Fruit fly (Drosophila melanogaster): ENCODE data around the gene Rubicon.

Rubicon gene

DNA sequence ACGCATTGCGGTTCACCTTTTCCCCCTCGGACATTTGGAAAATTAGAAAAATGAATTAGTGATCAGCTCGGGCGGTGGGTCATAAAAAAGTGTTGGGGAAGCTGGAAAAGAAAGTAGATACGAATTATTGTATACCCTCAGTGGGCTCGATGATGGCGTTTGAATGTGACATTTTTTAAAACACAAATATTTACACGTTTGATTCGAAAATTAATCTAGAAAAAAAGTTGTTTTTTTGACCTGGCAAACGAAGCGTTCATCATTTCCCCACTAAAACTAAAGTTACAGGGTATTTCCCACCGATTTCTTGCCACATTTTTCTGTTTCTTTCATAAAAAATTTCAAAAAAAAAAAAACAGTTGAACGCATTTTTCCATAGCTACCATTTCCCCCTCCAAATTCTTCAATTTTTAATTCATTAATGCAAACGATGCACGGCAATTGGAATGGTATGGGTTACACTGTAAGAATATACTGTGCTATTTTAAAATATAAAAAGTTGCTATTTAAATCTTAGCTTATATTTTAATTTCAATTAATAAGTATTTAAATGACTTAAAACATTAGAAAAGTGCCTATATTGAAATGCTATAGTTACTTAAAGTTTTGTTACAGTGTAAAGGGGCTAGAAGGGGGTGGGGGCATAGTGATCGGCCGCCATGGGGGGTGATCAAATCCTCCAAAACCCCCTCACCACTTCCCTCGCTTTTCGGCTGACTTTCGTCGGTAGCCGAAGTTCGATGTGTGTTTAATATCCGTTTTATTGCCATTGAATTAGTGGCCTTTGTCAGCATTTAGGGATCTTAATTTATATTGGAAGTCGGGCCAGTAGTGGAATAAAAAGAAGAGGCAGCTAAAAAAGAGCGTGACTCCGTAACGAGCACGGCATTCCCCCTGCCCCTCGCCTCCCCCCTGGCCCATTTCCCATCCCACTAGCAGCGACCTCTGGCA is 5.2 kb upstream of the Rubicon start (continued):
- no peak for TF ChIP-seq CG18764 (GFP tag; optimal IDR thresholded peaks at IDR 0.05)
- TF ChIP-seq ato (GFP tag; IDR thresholded peaks at IDR 0.05; ENCODE audit: partially characterized antibody) = no peak
- no peak for TF ChIP-seq CG34376 (GFP tag; optimal IDR thresholded peaks at IDR 0.05)
- no peak for TF ChIP-seq pfk (GFP tag; optimal IDR thresholded peaks at IDR 0.05)
- no peak for TF ChIP-seq CG13624 (GFP tag; optimal IDR thresholded peaks at IDR 0.05)
- no peak for TF ChIP-seq Hr3 (GFP tag; optimal IDR thresholded peaks at IDR 0.05)
- no peak for TF ChIP-seq Lpt (GFP tag; optimal IDR thresholded peaks at IDR 0.05)
- TF ChIP-seq HLHmδ (GFP tag; optimal IDR thresholded peaks at IDR 0.05) = no peak
- peak; percentile 62 for TF ChIP-seq wor (GFP tag; IDR thresholded peaks at IDR 0.05)
- no peak for TF ChIP-seq eyg (GFP tag; optimal IDR thresholded peaks at IDR 0.05)
- peak; percentile 27 for TF ChIP-seq az2 (GFP tag; optimal IDR thresholded peaks at IDR 0.05)
- no peak for TF ChIP-seq Oaz (GFP tag; IDR thresholded peaks at IDR 0.05)
- TF ChIP-seq Optix (GFP tag; IDR thresholded peaks at IDR 0.05) = peak; percentile 75; the same call in 2 of the 3 replicates
- TF ChIP-seq en (GFP tag; optimal IDR thresholded peaks at IDR 0.05) = no peak
- no peak for TF ChIP-seq CG17802 (tag; optimal IDR thresholded peaks at IDR 0.05)
- TF ChIP-seq CG6689 (GFP tag; IDR thresholded peaks at IDR 0.05) = peak; percentile 68; the same call in 1 of the 2 replicates
- peak; percentile 36 for TF ChIP-seq CG14667 (GFP tag; IDR thresholded peaks at IDR 0.05)
- peak; percentile 80 for TF ChIP-seq CG17328 (GFP tag; IDR thresholded peaks at IDR 0.05)
- no peak for TF ChIP-seq ERR (GFP tag; optimal IDR thresholded peaks at IDR 0.05)
- TF ChIP-seq HmgD (GFP tag; optimal IDR thresholded peaks at IDR 0.05) = no peak
- no peak for TF ChIP-seq CG7963 (GFP tag; IDR thresholded peaks at IDR 0.05; ENCODE audit: partially characterized antibody)
- TF ChIP-seq CG15601 (tag; optimal IDR thresholded peaks at IDR 0.05) = peak; percentile 26
- TF ChIP-seq CG10366 (GFP tag; IDR thresholded peaks at IDR 0.05) = peak; percentile 60; the same call in 1 of the 2 replicates
- TF ChIP-seq ap (GFP tag; IDR thresholded peaks at IDR 0.05) = peak; percentile 55; the same call in 1 of the 2 replicates
- TF ChIP-seq CG11398 (GFP tag; optimal IDR thresholded peaks at IDR 0.05) = no peak
- TF ChIP-seq grau (tag; optimal IDR thresholded peaks at IDR 0.05) = peak; percentile 32
- TF ChIP-seq CG1603 (tag; optimal IDR thresholded peaks at IDR 0.05) = peak; percentile 42
- TF ChIP-seq Max (GFP tag; optimal IDR thresholded peaks at IDR 0.05) = no peak
- TF ChIP-seq cato (GFP tag; optimal IDR thresholded peaks at IDR 0.05; ENCODE audit: borderline replicate concordance) = no peak
- peak; percentile 40; the same call in 1 of the 3 replicates for TF ChIP-seq CG11695 (GFP tag; IDR thresholded peaks at IDR 0.05)
- TF ChIP-seq Doc2 (GFP tag; IDR thresholded peaks at IDR 0.05) = no peak
- TF ChIP-seq Awh (GFP tag; IDR thresholded peaks at IDR 0.05) = peak; percentile 84
- no peak for TF ChIP-seq gsb (GFP tag; IDR thresholded peaks at IDR 0.05)
- no peak for TF ChIP-seq CG32532 (GFP tag; IDR thresholded peaks at IDR 0.05)
- TF ChIP-seq inv (GFP tag; IDR thresholded peaks at IDR 0.05; ENCODE audit: partially characterized antibody) = no peak
- TF ChIP-seq CG9727 (GFP tag; optimal IDR thresholded peaks at IDR 0.05) = peak; percentile 61
- TF ChIP-seq CG4424 (GFP tag; optimal IDR thresholded peaks at IDR 0.05) = peak; percentile 33
- TF ChIP-seq jigr1 (GFP tag; IDR thresholded peaks at IDR 0.05) = no peak
- no peak for TF ChIP-seq Sin3A (optimal IDR thresholded peaks at IDR 0.05)
- TF ChIP-seq pum (GFP tag; optimal IDR thresholded peaks at IDR 0.05) = peak; percentile 6
- no peak for TF ChIP-seq tna (GFP tag; IDR thresholded peaks at IDR 0.05; ENCODE audit: partially characterized antibody)
- TF ChIP-seq CG42726 (GFP tag; IDR thresholded peaks at IDR 0.05; ENCODE audit: partially characterized antibody) = no peak
- peak; percentile 51 for TF ChIP-seq E2f1 (GFP tag; IDR thresholded peaks at IDR 0.05)
- peak; percentile 93 for TF ChIP-seq oc (tag; optimal IDR thresholded peaks at IDR 0.05)
- no peak for TF ChIP-seq NC2β (GFP tag; optimal IDR thresholded peaks at IDR 0.05)
- no peak for TF ChIP-seq bbx (GFP tag; IDR thresholded peaks at IDR 0.05; ENCODE audit: partially characterized antibody)
- TF ChIP-seq gem (tag; optimal IDR thresholded peaks at IDR 0.05) = peak; percentile 62
- TF ChIP-seq CG31388 (GFP tag; optimal IDR thresholded peaks at IDR 0.05) = no peak
- no peak for TF ChIP-seq pros (GFP tag; optimal IDR thresholded peaks at IDR 0.05)
